Fruit fly (Drosophila melanogaster) whole organism, embryonic: ENCODE results near the gene CG4456.

ENCODE experiments used
- Adf1 ChIP-seq: fragments of 200-800 bp; sonication (Bioruptor generic); IDR thresholded peaks from 2 replicates; pipeline ENCODE4 v1.3.6; 2022; ENCODE audit warnings: missing biosample characterization, missing genetic modification characterization
- B-H1 ChIP-seq: fragments of 200-800 bp; sonication (Bioruptor generic); IDR thresholded peaks from 3 replicates; pipeline ENCODE4 v1.3.6; 2022; ENCODE audit warnings: missing biosample characterization, missing genetic modification characterization
- Bdp1 ChIP-seq: fragments of 200-800 bp; sonication (Bioruptor generic); optimal IDR thresholded peaks from 3 replicates; lab custom pipeline; 2016; ENCODE audit warnings: missing biosample characterization, missing genetic modification characterization
- CG10654 ChIP-seq: fragments of 200-800 bp; sonication (Bioruptor generic); optimal IDR thresholded peaks from 2 replicates; lab custom pipeline; 2016; ENCODE audit warnings: missing biosample characterization, missing genetic modification characterization
- CG11247 ChIP-seq: fragments of 200-800 bp; sonication (Bioruptor generic); IDR thresholded peaks from 2 replicates; pipeline ENCODE4 v1.3.6; 2022; ENCODE audit warnings: missing biosample characterization, missing genetic modification characterization
- CG11696 ChIP-seq: fragments of 200-800 bp; sonication (Bioruptor generic); IDR thresholded peaks from 2 replicates; pipeline ENCODE4 v1.3.6; 2022; ENCODE audit warnings: missing biosample characterization, missing genetic modification characterization
- CG12744 ChIP-seq: fragments of 200-800 bp; sonication (Bioruptor generic); optimal IDR thresholded peaks from 2 replicates; lab custom pipeline; 2016; ENCODE audit warnings: missing biosample characterization, missing genetic modification characterization
- CG13287 ChIP-seq: fragments of 200-800 bp; sonication (Bioruptor generic); IDR thresholded peaks from 2 replicates; pipeline ENCODE4 v1.3.6; 2022; ENCODE audit warnings: missing biosample characterization, missing genetic modification characterization; ENCODE audit not compliant: partially characterized antibody
- CG13624 ChIP-seq: fragments of 200-800 bp; sonication (Bioruptor generic); optimal IDR thresholded peaks from 2 replicates; lab custom pipeline; 2016; ENCODE audit warnings: missing biosample characterization, missing genetic modification characterization
- CG16813 ChIP-seq: fragments of 200-800 bp; sonication (Bioruptor generic); IDR thresholded peaks from 3 replicates; pipeline ENCODE4 v1.3.6; 2022; ENCODE audit warnings: missing biosample characterization, missing genetic modification characterization; ENCODE audit not compliant: partially characterized antibody
- CG2120 ChIP-seq: fragments of 200-800 bp; sonication (Bioruptor generic); optimal IDR thresholded peaks from 3 replicates; lab custom pipeline; 2016; ENCODE audit warnings: missing biosample characterization, missing genetic modification characterization
- CG2875 ChIP-seq: fragments of 200-800 bp; sonication (Bioruptor generic); optimal IDR thresholded peaks from 2 replicates; lab custom pipeline; 2017; ENCODE audit warnings: missing biosample characterization, mild to moderate bottlenecking, missing genetic modification characterization, missing genetic modification reagents
- CG30020 ChIP-seq: fragments of 200-800 bp; optimal IDR thresholded peaks from 2 replicates; lab custom pipeline; 2019; ENCODE audit warnings: missing biosample characterization, mild to moderate bottlenecking, missing genetic modification characterization, moderate library complexity
- CG31365 ChIP-seq: fragments of 200-800 bp; sonication (Bioruptor generic); optimal IDR thresholded peaks from 2 replicates; lab custom pipeline; 2018; ENCODE audit warnings: missing biosample characterization, mild to moderate bottlenecking, missing genetic modification characterization
- CG32767 ChIP-seq: fragments of 200-800 bp; sonication (Bioruptor generic); IDR thresholded peaks from 2 replicates; pipeline ENCODE4 v1.3.6; 2022; ENCODE audit warnings: missing biosample characterization, missing genetic modification characterization
- CG34422 ChIP-seq: fragments of 200-800 bp; sonication (Bioruptor generic); IDR thresholded peaks from 3 replicates; pipeline ENCODE4 v1.3.6; 2022; ENCODE audit warnings: missing biosample characterization, missing genetic modification characterization
- CG42726 ChIP-seq: fragments of 200-800 bp; sonication (Bioruptor generic); IDR thresholded peaks from 2 replicates; pipeline ENCODE4 v1.3.6; 2022; ENCODE audit warnings: missing biosample characterization, missing genetic modification characterization; ENCODE audit not compliant: partially characterized antibody
- CG8281 ChIP-seq: fragments of 200-800 bp; sonication (Bioruptor generic); optimal IDR thresholded peaks from 2 replicates; lab custom pipeline; 2018; ENCODE audit warnings: missing biosample characterization, mild to moderate bottlenecking, missing genetic modification characterization, moderate library complexity
- CG9609 ChIP-seq: fragments of 200-800 bp; sonication (Bioruptor generic); optimal IDR thresholded peaks from 3 replicates; lab custom pipeline; 2016; ENCODE audit warnings: missing biosample characterization, missing genetic modification characterization
- CG9817 ChIP-seq: fragments of 200-800 bp; sonication (Bioruptor generic); optimal IDR thresholded peaks from 2 replicates; lab custom pipeline; 2018; ENCODE audit warnings: missing biosample characterization, mild to moderate bottlenecking, missing genetic modification characterization, moderate library complexity
- E2f1 ChIP-seq: fragments of 200-800 bp; sonication (Bioruptor generic); IDR thresholded peaks from 2 replicates; pipeline ENCODE4 v1.3.6; 2022; ENCODE audit warnings: missing biosample characterization, missing genetic modification characterization
- Eip74EF ChIP-seq, 2 experiments: fragments of 200-800 bp in 1 of 2; fragments of >200 bp in 1 of 2; sonication (Bioruptor generic) in 1 of 2; optimal IDR thresholded peaks; 2 replicates each; lab custom pipeline; 2017 to 2019; ENCODE audit warnings: missing biosample characterization in 2 of 2, missing genetic modification characterization in 2 of 2, mild to moderate bottlenecking in 1 of 2, moderate library complexity in 1 of 2
- Fer2 ChIP-seq: fragments of 200-800 bp; sonication (Bioruptor generic); optimal IDR thresholded peaks from 2 replicates; lab custom pipeline; 2018; ENCODE audit warnings: missing biosample characterization, mild to moderate bottlenecking, missing genetic modification characterization, moderate library complexity
- Fer3 ChIP-seq: fragments of 200-800 bp; sonication (Bioruptor generic); optimal IDR thresholded peaks from 2 replicates; lab custom pipeline; 2018; ENCODE audit warnings: missing biosample characterization, mild to moderate bottlenecking, missing genetic modification characterization, moderate library complexity
- Gug ChIP-seq: fragments of 200-800 bp; sonication (Bioruptor generic); IDR thresholded peaks from 4 replicates; pipeline ENCODE4 v1.3.6; 2022; ENCODE audit warnings: missing biosample characterization, missing genetic modification characterization
- Hand ChIP-seq: fragments of 200-800 bp; sonication (Bioruptor generic); optimal IDR thresholded peaks from 2 replicates; lab custom pipeline; 2017; ENCODE audit warnings: mild to moderate bottlenecking, missing biosample characterization, missing genetic modification reagents, missing genetic modification characterization
- Hey ChIP-seq: fragments of 200-800 bp; sonication (Bioruptor generic); optimal IDR thresholded peaks from 3 replicates; lab custom pipeline; 2018; ENCODE audit warnings: missing biosample characterization, mild to moderate bottlenecking, missing genetic modification characterization
- HmgZ ChIP-seq: fragments of 200-800 bp; sonication (Bioruptor generic); optimal IDR thresholded peaks from 2 replicates; lab custom pipeline; 2018; ENCODE audit warnings: missing biosample characterization, mild to moderate bottlenecking, missing genetic modification characterization
- Hmr ChIP-seq: fragments of 200-800 bp; sonication (Bioruptor generic); optimal IDR thresholded peaks from 3 replicates; lab custom pipeline; 2017; ENCODE audit warnings: mild to moderate bottlenecking, missing biosample characterization, missing genetic modification reagents, missing genetic modification characterization
- Hr39 ChIP-seq: fragments of >200 bp; optimal IDR thresholded peaks from 2 replicates; lab custom pipeline; 2017
- Lim3 ChIP-seq: fragments of 200-800 bp; sonication (Bioruptor generic); IDR thresholded peaks from 2 replicates; pipeline ENCODE4 v1.3.6; 2022; ENCODE audit warnings: missing biosample characterization, missing genetic modification characterization
- MBD-R2 ChIP-seq: fragments of 200-800 bp; sonication (Bioruptor generic); IDR thresholded peaks from 2 replicates; pipeline ENCODE4 v1.3.6; 2022; ENCODE audit warnings: missing biosample characterization, missing genetic modification characterization
- Mrtf ChIP-seq: fragments of 200-800 bp; sonication (Bioruptor generic); IDR thresholded peaks from 3 replicates; pipeline ENCODE4 v1.3.6; 2022; ENCODE audit warnings: missing biosample characterization, missing genetic modification characterization
- Oli ChIP-seq: fragments of 200-800 bp; sonication (Bioruptor generic); optimal IDR thresholded peaks from 2 replicates; lab custom pipeline; 2018; ENCODE audit warnings: missing biosample characterization, mild to moderate bottlenecking, missing genetic modification characterization, moderate library complexity
- Six4 ChIP-seq: fragments of 200-800 bp; sonication (Bioruptor generic); optimal IDR thresholded peaks from 2 replicates; lab custom pipeline; 2016; ENCODE audit warnings: missing biosample characterization, missing genetic modification characterization
- Vsx1 ChIP-seq: fragments of 200-800 bp; sonication (Bioruptor generic); optimal IDR thresholded peaks from 2 replicates; lab custom pipeline; 2017; ENCODE audit warnings: missing biosample characterization, mild to moderate bottlenecking, missing genetic modification characterization, missing genetic modification reagents
- Xbp1 ChIP-seq: fragments of 200-800 bp; sonication (Bioruptor generic); optimal IDR thresholded peaks from 3 replicates; lab custom pipeline; 2016; ENCODE audit warnings: missing biosample characterization, mild to moderate bottlenecking, missing genetic modification characterization
- ap ChIP-seq: fragments of 200-800 bp; sonication (Bioruptor generic); IDR thresholded peaks from 2 replicates; pipeline ENCODE4 v1.3.6; 2022; ENCODE audit warnings: missing biosample characterization, missing genetic modification characterization
- ash1 ChIP-seq: fragments of 200-800 bp; sonication (Bioruptor generic); optimal IDR thresholded peaks from 2 replicates; lab custom pipeline; 2018; ENCODE audit warnings: missing biosample characterization, mild to moderate bottlenecking, missing genetic modification characterization
- caup ChIP-seq: fragments of 200-800 bp; sonication (Bioruptor generic); optimal IDR thresholded peaks from 3 replicates; lab custom pipeline; 2017; ENCODE audit warnings: missing biosample characterization, mild to moderate bottlenecking, missing genetic modification characterization, moderate library complexity; ENCODE audit not compliant: severe bottlenecking
- dpn ChIP-seq, 2 experiments: fragments of 200-800 bp; sonication (Bioruptor generic); optimal IDR thresholded peaks; 3 replicates each; lab custom pipeline; 2016; ENCODE audit warnings: missing biosample characterization in 2 of 2, missing genetic modification characterization in 2 of 2
- gsb-n ChIP-seq: fragments of 200-800 bp; sonication (Bioruptor generic); optimal IDR thresholded peaks from 3 replicates; lab custom pipeline; 2018; ENCODE audit warnings: missing biosample characterization, mild to moderate bottlenecking, missing genetic modification characterization
- mam ChIP-seq: fragments of 200-800 bp; sonication (Bioruptor generic); optimal IDR thresholded peaks from 3 replicates; lab custom pipeline; 2016; ENCODE audit warnings: missing biosample characterization, missing genetic modification characterization
- nom ChIP-seq: fragments of 200-800 bp; sonication (Bioruptor generic); optimal IDR thresholded peaks from 2 replicates; lab custom pipeline; 2017; ENCODE audit warnings: missing biosample characterization, missing genetic modification characterization, mild to moderate bottlenecking, moderate library complexity, missing genetic modification reagents
- pita ChIP-seq: fragments of 200-800 bp; sonication (Bioruptor generic); optimal IDR thresholded peaks from 2 replicates; lab custom pipeline; 2017; ENCODE audit warnings: missing biosample characterization, mild to moderate bottlenecking, missing genetic modification characterization
- ro ChIP-seq: fragments of 200-800 bp; sonication (Bioruptor generic); IDR thresholded peaks from 2 replicates; pipeline ENCODE4 v1.3.6; 2022; ENCODE audit warnings: missing biosample characterization, missing genetic modification characterization
- sd ChIP-seq: fragments of 200-800 bp; sonication (Bioruptor generic); optimal IDR thresholded peaks from 3 replicates; lab custom pipeline; 2018; ENCODE audit warnings: missing biosample characterization, mild to moderate bottlenecking, missing genetic modification characterization, moderate library complexity
- sens ChIP-seq: fragments of 200-800 bp; sonication (Bioruptor generic); peaks from one replicate; lab custom pipeline; 2016; ENCODE audit warnings: missing biosample characterization, missing genetic modification characterization
- tin ChIP-seq: fragments of 200-800 bp; sonication (Bioruptor generic); optimal IDR thresholded peaks from 3 replicates; lab custom pipeline; 2016; ENCODE audit warnings: missing biosample characterization, missing genetic modification characterization
- vvl ChIP-seq: fragments of 200-800 bp; sonication (Bioruptor generic); IDR thresholded peaks from 2 replicates; pipeline ENCODE4 v1.3.6; 2022; ENCODE audit warnings: missing biosample characterization, missing genetic modification characterization

The CG4456 gene

dm6 chr3L:9399013-9399750 lies 26.7 kb downstream of the CG4456 start, which contains the start of gene CG4080 (continued):
- TF ChIP-seq B-H1 (GFP tag; lab: Robert Waterston, UW) (no peak), Oli (no peak), CG31365 (tag; lab: Kevin White, UChicago) (no peak), Six4 (no peak), pita (GFP tag; lab: Kevin White, UChicago) (no peak), Hand (GFP tag; lab: Kevin White, UChicago) (no peak), sd (tag; lab: Kevin White, UChicago) (peak; percentile 51), Hmr (GFP tag; lab: Kevin White, UChicago) (peak; percentile 42), Hey (tag; lab: Kevin White, UChicago) (no peak), sens (peak; percentile 88), CG30020 (tag; lab: Kevin White, UChicago) (peak; percentile 60), caup (peak; percentile 33), HmgZ (tag; lab: Kevin White, UChicago) (peak; percentile 63), CG16813 (GFP tag; lab: Robert Waterston, UW) (peak; percentile 77), ro (GFP tag; lab: Robert Waterston, UW) (no peak), Lim3 (GFP tag; lab: Robert Waterston, UW) (no peak), CG9609 (no peak), Vsx1 (GFP tag; lab: Kevin White, UChicago) (peak; percentile 44), Fer3 (tag; lab: Kevin White, UChicago) (no peak), CG13624 (GFP tag; lab: Kevin White, UChicago) (no peak), CG2875 (GFP tag; lab: Kevin White, UChicago) (no peak), Fer2 (no peak), CG12744 (GFP tag; lab: Kevin White, UChicago) (peak; percentile 3), CG42726 (no peak), tin (GFP tag; lab: Kevin White, UChicago) (no peak), CG32767 (no peak), Eip74EF (GFP tag; optimal IDR thresholded peaks at IDR 0.05; lab: Kevin White, UChicago) (no peak), Xbp1 (GFP tag; lab: Kevin White, UChicago) (peak; percentile 19), mam (GFP tag; lab: Kevin White, UChicago) (no peak), dpn (GFP tag; optimal IDR thresholded peaks at IDR 0.05; lab: Kevin White, UChicago) (no peak), MBD-R2 (peak; percentile 25), Bdp1 (GFP tag; lab: Kevin White, UChicago) (no peak), CG11247 (GFP tag; lab: Robert Waterston, UW) (no peak), gsb-n (peak; percentile 40), ap (GFP tag; lab: Robert Waterston, UW) (no peak), CG13287 (GFP tag; lab: Robert Waterston, UW) (peak; percentile 88), ash1 (GFP tag; lab: Kevin White, UChicago) (no peak), Gug (GFP tag; lab: Robert Waterston, UW) (no peak), CG10654 (GFP tag; lab: Kevin White, UChicago) (no peak), E2f1 (peak; percentile 25; the same call in 1 of the 2 replicates), nom (no peak), CG2120 (GFP tag; lab: Kevin White, UChicago) (peak; percentile 56), Mrtf (no peak), CG8281 (tag; lab: Kevin White, UChicago) (no peak), CG9817 (tag; lab: Kevin White, UChicago) (no peak), vvl (peak; percentile 72), Adf1 (GFP tag; lab: Robert Waterston, UW) (no peak), CG11696 (GFP tag; lab: Robert Waterston, UW) (no peak), Hr39 (no peak), CG34422 (GFP tag; lab: Robert Waterston, UW) (no peak; the same call in 2 of the 3 replicates)
